Fruit fly (Drosophila melanogaster): ENCODE measurements around the gene Cyp4e3.

- TF ChIP-seq brk (GFP tag; optimal IDR thresholded peaks at IDR 0.05) (no peak), lola (GFP tag; optimal IDR thresholded peaks at IDR 0.05) (no peak), dmrt93B (GFP tag; optimal IDR thresholded peaks at IDR 0.05) (no peak), fru (GFP tag; optimal IDR thresholded peaks at IDR 0.05) (no peak), Abd-B (GFP tag; optimal IDR thresholded peaks at IDR 0.05) (no peak), Hr83 (GFP tag; optimal IDR thresholded peaks at IDR 0.05; ENCODE audit: poor library complexity, severe bottlenecking) (no peak), psq (GFP tag; optimal IDR thresholded peaks at IDR 0.05) (no peak)
Observed at dm6 chr2L:9777927-9778326, 28.1 kb upstream of the Cyp4e3 start.

All from whole organism, wandering third instar larva.